Worm (Caenorhabditis elegans) whole organism, L2 larva: ENCODE data around the gene rpn-7.

Experiments
- C34F6.9 ChIP-seq: fragments of 150-350 bp; optimal IDR thresholded peaks from 2 replicates; lab custom pipeline; 2014; ENCODE audit warnings: missing biosample characterization, missing genetic modification characterization
- dmd-4 ChIP-seq: sonication (generic microtip); optimal IDR thresholded peaks from 2 replicates; lab custom pipeline; 2017; ENCODE audit warnings: missing biosample characterization, missing genetic modification characterization
- peb-1 ChIP-seq: fragments of 150-350 bp; optimal IDR thresholded peaks from 2 replicates; lab custom pipeline; 2014; ENCODE audit warnings: missing biosample characterization, missing genetic modification characterization
- skn-1 ChIP-seq: sonication (generic microtip); optimal IDR thresholded peaks from 2 replicates; lab custom pipeline; 2017; ENCODE audit warnings: missing biosample characterization, missing genetic modification characterization

ce11 chrIV:9343102-9343599, 26.7 kb downstream of the rpn-7 start, which contains the start of gene pigc-1:
- TF ChIP-seq dmd-4 (tag; lab: Kevin White, UChicago): no peak
- TF ChIP-seq peb-1 (tag; lab: Kevin White, UChicago): no peak
- no peak for TF ChIP-seq skn-1 (tag; lab: Kevin White, UChicago)
- peak; percentile 44 for TF ChIP-seq C34F6.9 (tag; lab: Kevin White, UChicago)
